Worm (Caenorhabditis elegans) whole organism, L4/young adult: ENCODE results near the gene col-141.
A peak's percentile ranks its signal among the peaks of the same experiment; 100 is the strongest.

Experiments used
- W03F9.2 ChIP-seq: fragments of 150-350 bp; optimal IDR thresholded peaks from 2 replicates; lab custom pipeline; 2014; ENCODE audit warnings: missing biosample characterization, missing genetic modification characterization
- dao-5 ChIP-seq: sonication (generic microtip); optimal IDR thresholded peaks from 2 replicates; lab custom pipeline; 2016; ENCODE audit warnings: missing genotype, missing genetic modification characterization, moderate library complexity, missing compliant biosample characterization
- him-1 ChIP-seq: sonication (generic microtip); optimal IDR thresholded peaks from 2 replicates; lab custom pipeline; 2016; ENCODE audit warnings: missing genotype, missing genetic modification reagents, missing genetic modification characterization, missing compliant biosample characterization

Gene col-141

DNA sequence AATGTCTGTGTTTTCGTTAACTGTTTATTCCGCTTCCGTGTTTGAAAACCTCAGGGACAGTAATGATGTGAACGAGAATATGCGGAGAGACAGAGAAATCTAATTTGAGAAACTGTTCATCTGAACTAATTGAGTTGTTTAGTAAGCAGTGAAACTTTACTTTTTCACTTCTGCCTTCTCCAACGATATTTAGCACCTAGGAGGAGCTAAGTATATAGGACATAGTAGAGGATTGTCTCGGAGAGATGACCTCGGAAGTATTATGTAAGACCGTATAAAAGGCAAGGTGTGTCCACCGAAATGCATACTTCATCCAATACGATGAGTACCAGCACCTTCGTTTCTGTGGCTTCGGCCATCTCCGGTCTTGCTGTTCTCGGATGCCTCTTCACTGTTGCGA lies at the start of gene col-141:
Gene col-141, plus strand, starts transcription at position 301 of the 400 bp plus-strand sequence.
- TF ChIP-seq W03F9.2 (tag; lab: Kevin White, UChicago), result no peak
- no peak for TF ChIP-seq him-1 (tag; lab: Kevin White, UChicago)
- TF ChIP-seq dao-5, result no peak

DNA sequence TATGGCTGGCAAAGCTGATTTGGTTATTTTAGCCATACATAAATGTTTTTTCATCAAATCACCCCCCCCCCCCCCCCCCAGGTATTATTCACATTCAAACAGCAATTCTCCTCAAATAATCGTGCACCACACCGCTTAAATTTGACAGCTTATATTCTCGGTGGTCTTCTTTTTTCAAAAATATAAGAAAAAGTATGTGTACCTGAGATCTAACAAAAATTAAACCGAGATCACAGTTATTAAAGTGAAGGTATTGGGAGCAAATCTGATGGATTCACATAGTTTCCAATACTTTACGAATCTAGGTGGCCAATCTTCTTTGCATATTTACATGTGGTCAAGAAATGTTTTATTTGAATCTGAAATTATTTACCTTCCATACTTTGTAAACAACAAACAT lies 49.3 kb upstream of the col-141 start, which contains the start of gene ZC404.15:
Gene ZC404.15, plus strand, starts transcription at position 301 of the 400 bp plus-strand sequence.
- TF ChIP-seq dao-5 (no peak), W03F9.2 (tag; lab: Kevin White, UChicago) (no peak), him-1 (tag; lab: Kevin White, UChicago) (no peak)

DNA sequence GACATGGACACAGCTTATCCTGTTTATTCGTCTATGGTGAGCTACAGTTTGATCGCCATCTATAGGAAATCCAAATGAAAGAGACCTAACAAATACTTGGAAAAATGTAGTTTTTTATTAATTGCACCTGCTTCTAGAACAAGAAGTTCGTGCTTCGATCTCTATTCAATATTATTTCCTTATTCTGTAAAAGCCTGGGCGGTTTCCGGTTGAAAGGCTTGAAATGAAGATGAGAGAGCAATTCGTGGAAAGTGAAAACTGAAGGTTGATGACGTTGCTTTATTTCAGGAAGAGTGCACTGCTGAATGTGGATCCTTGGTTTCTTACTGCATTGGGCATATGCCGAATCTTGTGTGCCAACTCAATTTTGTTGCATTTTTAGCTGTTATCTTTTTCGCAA lies 48.8 kb upstream of the col-141 start:
- TF ChIP-seq him-1 (tag; lab: Kevin White, UChicago) (no peak), W03F9.2 (tag; lab: Kevin White, UChicago) (no peak), dao-5 (no peak)

DNA sequence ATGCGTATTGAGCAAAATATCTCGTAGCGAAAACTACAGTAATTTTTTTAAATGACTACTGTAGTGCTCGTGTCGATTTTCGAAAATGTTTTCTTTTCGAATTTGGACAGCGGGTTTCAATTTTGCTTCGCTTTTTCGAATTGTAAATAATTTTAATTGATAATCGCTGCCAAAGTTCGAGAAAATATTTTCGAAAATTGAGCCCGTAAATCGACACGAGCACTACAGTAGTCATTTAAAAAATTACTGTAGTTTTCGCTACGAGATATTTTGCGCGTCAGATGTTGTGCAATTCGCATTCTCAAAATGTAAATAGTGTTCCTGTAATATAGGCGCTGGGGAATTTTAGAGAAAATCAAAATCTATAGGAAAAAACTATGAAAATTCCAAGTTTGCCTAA lies 47.2 kb upstream of the col-141 start:
- no peak for TF ChIP-seq dao-5
- no peak for TF ChIP-seq him-1 (tag; lab: Kevin White, UChicago)
- TF ChIP-seq W03F9.2 (tag; lab: Kevin White, UChicago), result no peak

DNA sequence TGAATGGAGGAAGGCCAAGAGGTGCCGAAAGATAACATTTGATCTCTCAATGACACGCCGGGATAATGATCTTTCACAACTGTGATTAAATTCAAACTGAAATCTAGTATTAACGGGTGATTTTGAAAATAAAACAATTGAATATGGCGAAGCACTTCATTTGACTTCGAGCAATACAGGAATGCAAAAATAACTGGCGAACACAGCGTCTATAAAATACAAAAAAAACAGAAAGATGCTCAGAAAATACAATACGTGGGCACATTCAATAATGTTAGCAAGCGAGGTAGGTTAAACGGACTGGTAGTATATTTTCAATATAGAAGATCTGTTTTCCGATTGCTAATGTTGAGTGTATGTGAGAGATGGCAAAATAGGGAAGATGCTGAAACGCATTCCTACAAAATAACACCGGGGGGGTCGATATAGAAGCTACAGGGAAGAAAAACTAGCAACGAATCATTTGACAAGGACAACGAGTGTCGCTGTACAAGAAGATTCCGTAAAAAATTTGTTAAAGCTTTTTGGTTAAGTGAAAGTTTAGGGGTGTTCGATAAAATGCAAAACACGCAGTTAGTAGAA lies 46.4 kb upstream of the col-141 start:
- TF ChIP-seq dao-5, result no peak
- no peak for TF ChIP-seq him-1 (tag; lab: Kevin White, UChicago)
- TF ChIP-seq W03F9.2 (tag; lab: Kevin White, UChicago), result no peak

DNA sequence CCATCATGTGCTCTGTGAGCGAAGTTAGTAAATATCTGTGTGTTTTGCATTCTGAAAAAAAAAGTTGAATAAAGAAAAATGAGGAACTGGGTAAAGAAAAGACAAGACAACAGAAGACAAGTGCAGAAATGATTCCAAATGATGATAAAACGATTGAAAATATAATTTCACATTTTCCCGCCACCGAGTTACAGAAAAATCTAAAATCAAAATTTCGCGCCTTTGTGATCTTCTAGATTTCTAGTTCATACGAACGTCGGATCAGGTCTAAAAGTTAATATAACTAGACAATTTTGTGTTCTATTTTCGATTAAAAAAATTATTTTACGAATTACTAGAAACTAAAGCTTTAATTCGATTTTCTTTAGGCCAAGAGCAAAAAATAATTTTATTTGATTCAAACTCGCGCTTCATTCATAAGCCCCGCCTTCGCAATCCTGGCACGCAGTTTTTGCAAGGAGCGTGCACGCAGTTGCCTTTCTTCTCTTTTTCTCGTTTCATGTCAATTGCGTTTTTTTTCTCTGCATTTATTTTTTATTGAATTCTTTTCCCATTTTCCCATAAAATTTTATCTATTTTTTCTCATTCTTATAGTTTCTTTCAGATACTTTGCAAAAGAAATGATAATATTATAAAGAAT lies 44.5 kb upstream of the col-141 start, which contains the start of the genes spn-4 and spe-39:
Gene spn-4, minus strand, starts transcription at position 51 of the 640 bp plus-strand sequence.
Gene spe-39, plus strand, starts transcription at position 599 of the 640 bp plus-strand sequence.
- TF ChIP-seq him-1 (tag; lab: Kevin White, UChicago), result peak; percentile 48
- peak; percentile 75 for TF ChIP-seq W03F9.2 (tag; lab: Kevin White, UChicago)
- no peak for TF ChIP-seq dao-5

DNA sequence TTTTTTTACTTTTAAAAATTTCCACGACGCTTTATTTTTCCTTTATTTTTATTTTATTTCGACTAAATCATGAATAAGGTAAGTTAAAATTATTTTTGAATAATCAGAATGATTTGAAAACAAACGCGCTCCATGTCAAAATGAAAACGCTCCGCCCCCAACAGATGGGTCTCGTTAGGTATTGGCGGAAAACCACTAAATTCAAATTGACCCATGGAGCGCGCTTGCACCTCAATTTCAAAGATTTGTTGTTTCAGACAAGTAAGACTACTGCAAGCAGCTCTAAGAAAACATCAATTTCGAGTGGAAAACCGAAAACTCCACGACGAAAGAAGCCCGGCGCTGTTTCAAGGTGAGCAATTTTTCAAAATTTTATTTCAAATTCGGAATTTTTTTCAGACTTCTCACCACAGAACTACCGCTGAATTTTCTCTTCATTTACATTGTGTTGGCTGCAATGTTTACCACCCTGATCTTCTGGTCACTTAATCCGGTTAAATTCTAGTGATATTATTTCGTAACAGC lies 41.5 kb upstream of the col-141 start, which contains the start of gene ZC404.2:
Gene ZC404.2, plus strand, starts transcription at position 47 of the 525 bp plus-strand sequence.
- TF ChIP-seq him-1 (tag; lab: Kevin White, UChicago) (no peak), W03F9.2 (tag; lab: Kevin White, UChicago) (no peak), dao-5 (no peak)

DNA sequence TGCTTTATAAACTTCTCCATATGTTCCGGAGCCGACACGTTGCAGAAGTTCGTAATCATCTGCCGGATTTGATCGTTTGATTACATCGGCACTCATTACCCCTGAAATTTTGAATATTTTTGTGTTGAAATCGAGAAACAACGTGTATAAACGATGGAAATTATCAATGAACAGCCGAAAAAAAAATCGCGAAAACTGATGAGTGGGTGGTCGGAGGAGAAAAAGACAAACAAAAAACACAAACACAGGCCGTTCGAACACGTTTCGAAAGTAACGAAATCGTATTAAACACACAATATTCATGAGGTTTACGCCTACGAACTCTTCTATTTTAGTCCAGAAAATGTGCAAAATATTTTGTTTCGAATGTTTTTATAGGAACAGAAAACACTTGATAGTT lies 36.9 kb upstream of the col-141 start, which contains the start of gene gck-2:
Gene gck-2, minus strand, starts transcription at position 101 of the 400 bp plus-strand sequence.
- TF ChIP-seq W03F9.2 (tag; lab: Kevin White, UChicago) (no peak), dao-5 (no peak), him-1 (tag; lab: Kevin White, UChicago) (no peak)

DNA sequence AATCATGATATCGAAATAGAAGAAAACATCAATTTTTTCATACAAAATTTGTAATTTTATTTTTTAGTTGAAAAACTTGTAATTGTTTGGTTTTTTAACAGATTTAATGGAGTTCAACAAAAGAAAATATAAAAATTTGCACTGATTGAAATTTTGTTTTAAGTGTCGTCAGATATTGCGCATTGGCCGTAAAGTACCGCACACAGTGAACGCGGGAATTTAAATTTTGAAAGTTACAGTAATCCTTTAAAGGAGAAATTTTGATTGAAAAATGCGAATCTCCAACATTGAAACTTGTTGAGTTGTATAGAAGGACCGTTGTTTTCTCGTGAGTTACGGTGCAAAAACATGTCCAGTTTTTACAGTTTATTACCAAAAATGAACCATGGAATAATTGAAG lies 36.5 kb upstream of the col-141 start:
- TF ChIP-seq him-1 (tag; lab: Kevin White, UChicago), result no peak
- no peak for TF ChIP-seq W03F9.2 (tag; lab: Kevin White, UChicago)
- TF ChIP-seq dao-5, result no peak

DNA sequence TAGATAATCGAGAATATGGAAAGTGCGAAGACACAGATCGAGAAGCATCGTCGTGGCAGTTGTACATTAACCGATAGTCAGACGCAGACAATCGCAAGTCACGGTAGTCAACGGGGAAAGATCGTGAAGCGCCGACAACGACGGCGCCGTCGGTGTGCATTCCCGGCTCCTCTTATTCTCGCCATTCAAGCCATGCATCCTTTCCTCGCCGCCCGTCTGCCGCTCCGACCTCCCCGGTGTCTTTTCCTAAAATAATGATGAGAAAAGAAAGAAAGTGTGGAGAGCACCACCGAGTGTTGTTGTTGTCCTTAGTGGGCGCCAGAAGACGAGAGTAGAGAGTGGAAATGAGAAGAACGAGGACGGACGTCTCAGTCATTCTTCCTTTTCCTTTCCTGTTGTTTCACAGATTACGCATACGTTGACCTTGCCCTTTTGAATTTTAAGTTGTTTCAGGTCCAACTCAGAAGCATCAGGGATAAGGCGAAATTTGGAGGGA lies 35.7 kb upstream of the col-141 start, which contains the start of gene ZC404.1:
Gene ZC404.1, plus strand, starts transcription at position 446 of the 496 bp plus-strand sequence.
- TF ChIP-seq him-1 (tag; lab: Kevin White, UChicago) (no peak), dao-5 (no peak), W03F9.2 (tag; lab: Kevin White, UChicago) (no peak)

DNA sequence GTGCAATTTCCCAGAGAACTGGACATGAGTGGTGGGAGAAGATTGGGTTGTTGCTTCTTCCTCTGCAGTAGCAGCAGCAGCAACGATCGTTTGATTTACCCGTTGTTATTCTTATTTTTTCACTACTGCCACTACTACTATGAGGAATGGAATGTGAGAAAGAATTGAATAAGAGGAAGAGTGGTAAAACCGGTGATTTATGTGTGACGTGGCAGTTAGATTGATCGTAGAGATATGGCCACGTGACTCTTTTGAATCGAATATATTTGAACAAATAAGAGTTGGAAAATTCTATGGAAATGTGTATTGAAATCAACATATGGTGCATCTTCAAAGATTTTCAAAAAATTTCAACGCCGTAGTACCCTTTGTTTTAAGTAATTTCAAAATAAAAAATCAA lies 33.2 kb upstream of the col-141 start:
- TF ChIP-seq him-1 (tag; lab: Kevin White, UChicago) (no peak), W03F9.2 (tag; lab: Kevin White, UChicago) (no peak), dao-5 (no peak)

DNA sequence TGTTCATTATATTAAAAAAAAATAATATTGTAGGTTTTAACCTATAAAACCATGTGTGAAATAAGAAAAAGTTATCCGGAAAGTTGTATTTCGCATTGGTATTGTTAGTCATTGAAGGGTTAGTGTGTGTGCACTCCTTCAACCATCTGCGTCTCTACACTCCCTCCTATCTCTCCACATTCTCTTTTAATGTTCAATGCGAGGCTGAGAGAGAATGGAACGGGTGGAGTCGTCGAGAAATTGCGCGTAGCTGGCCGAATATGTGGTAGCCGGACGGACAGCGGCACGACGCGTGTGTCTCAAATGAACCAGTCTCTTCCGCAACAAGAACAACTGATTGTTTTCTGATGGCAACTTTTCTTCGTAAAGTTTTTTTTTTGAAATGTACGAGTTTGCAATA lies 32.6 kb upstream of the col-141 start:
- TF ChIP-seq W03F9.2 (tag; lab: Kevin White, UChicago) (no peak), him-1 (tag; lab: Kevin White, UChicago) (no peak), dao-5 (no peak)

DNA sequence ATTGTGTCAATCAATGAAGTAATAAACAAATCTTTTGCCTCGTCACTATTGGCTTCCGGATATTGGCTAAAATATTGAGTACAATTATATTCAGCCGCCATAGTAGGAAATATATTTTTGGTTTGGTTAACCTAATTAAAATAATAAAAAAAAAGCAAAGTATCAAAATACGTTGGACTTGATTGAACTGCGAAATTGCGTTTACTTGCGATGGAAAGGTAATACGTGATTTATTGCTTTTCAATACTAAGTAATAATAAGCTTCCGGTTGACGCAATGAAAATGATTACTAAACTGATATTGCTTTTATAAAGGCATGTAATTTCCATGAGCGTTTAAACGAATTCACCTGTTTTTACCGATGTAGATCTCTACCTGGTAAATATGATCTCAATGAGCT lies 29.9 kb upstream of the col-141 start, which contains the start of gene dmsr-9:
Gene dmsr-9, minus strand, starts transcription at position 101 of the 400 bp plus-strand sequence.
- TF ChIP-seq dao-5, result no peak
- no peak for TF ChIP-seq him-1 (tag; lab: Kevin White, UChicago)
- no peak for TF ChIP-seq W03F9.2 (tag; lab: Kevin White, UChicago)

DNA sequence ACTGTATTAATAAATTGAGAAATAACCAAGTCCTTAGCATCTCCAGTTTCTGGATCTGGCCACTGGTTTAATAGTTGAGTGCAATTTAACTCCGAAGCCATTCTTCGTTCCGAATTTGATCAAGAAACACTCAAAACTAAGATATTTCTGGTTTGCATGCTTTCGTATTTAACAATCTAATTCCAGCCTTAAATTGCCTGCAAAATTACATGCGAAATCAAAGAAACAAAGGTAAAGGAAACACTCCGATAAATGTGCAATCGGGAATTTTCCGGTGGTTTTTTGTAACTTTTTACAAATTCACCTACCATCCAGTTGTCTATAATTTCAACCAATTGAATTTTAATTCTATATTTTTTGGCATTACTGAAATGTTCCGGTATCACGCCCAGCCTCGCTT lies 27.7 kb upstream of the col-141 start, which contains the start of gene dmsr-10:
Gene dmsr-10, minus strand, starts transcription at position 101 of the 400 bp plus-strand sequence.
- TF ChIP-seq dao-5, result no peak
- no peak for TF ChIP-seq him-1 (tag; lab: Kevin White, UChicago)
- TF ChIP-seq W03F9.2 (tag; lab: Kevin White, UChicago), result no peak
